Fruit fly (Drosophila melanogaster) whole organism, embryonic: ENCODE measurements around the gene serp.

Experiments
- Bdp1 ChIP-seq: fragments of 200-800 bp; sonication (Bioruptor generic); optimal IDR thresholded peaks from 3 replicates; lab custom pipeline; 2016; ENCODE audit warnings: missing biosample characterization, missing genetic modification characterization
- Blimp-1 ChIP-seq: fragments of 200-800 bp; sonication (Bioruptor generic); optimal IDR thresholded peaks from 3 replicates; lab custom pipeline; 2018; ENCODE audit warnings: missing biosample characterization, missing genetic modification characterization, mild to moderate bottlenecking, moderate library complexity, missing genetic modification reagents
- CG10274 ChIP-seq: fragments of 200-800 bp; sonication (Bioruptor generic); optimal IDR thresholded peaks from 3 replicates; lab custom pipeline; 2017; ENCODE audit warnings: missing biosample characterization, mild to moderate bottlenecking, missing genetic modification characterization
- CG10431 ChIP-seq: fragments of 200-800 bp; sonication (Bioruptor generic); optimal IDR thresholded peaks from 3 replicates; lab custom pipeline; 2018; ENCODE audit warnings: missing biosample characterization, mild to moderate bottlenecking, missing genetic modification characterization
- CG10979 ChIP-seq: fragments of 200-800 bp; sonication (Bioruptor generic); optimal IDR thresholded peaks from 2 replicates; lab custom pipeline; 2018; ENCODE audit warnings: missing biosample characterization, mild to moderate bottlenecking, missing genetic modification characterization, moderate library complexity
- CG11504 ChIP-seq: fragments of 200-800 bp; sonication (Bioruptor generic); optimal IDR thresholded peaks from 3 replicates; lab custom pipeline; 2019; ENCODE audit warnings: missing biosample characterization, mild to moderate bottlenecking, missing genetic modification characterization, moderate library complexity
- CG12219 ChIP-seq: fragments of 200-800 bp; sonication (Bioruptor generic); optimal IDR thresholded peaks from 3 replicates; lab custom pipeline; 2018; ENCODE audit warnings: missing biosample characterization, mild to moderate bottlenecking, missing genetic modification characterization
- CG12236 ChIP-seq: fragments of 200-800 bp; sonication (Bioruptor generic); optimal IDR thresholded peaks from 2 replicates; lab custom pipeline; 2016; ENCODE audit warnings: missing biosample characterization, missing genetic modification characterization
- CG15073 ChIP-seq: fragments of 200-800 bp; sonication (Bioruptor generic); optimal IDR thresholded peaks from 2 replicates; lab custom pipeline; 2016; ENCODE audit warnings: missing biosample characterization, missing genetic modification characterization
- CG15269 ChIP-seq: fragments of 200-800 bp; sonication (Bioruptor generic); optimal IDR thresholded peaks from 2 replicates; lab custom pipeline; 2018; ENCODE audit warnings: missing biosample characterization, mild to moderate bottlenecking, missing genetic modification characterization, moderate library complexity
- CG17568 ChIP-seq: fragments of 200-800 bp; sonication (Bioruptor generic); optimal IDR thresholded peaks from 2 replicates; lab custom pipeline; 2018; ENCODE audit warnings: missing biosample characterization, mild to moderate bottlenecking, missing genetic modification characterization, moderate library complexity
- CG18599 ChIP-seq: fragments of 200-800 bp; sonication (Bioruptor generic); optimal IDR thresholded peaks from 3 replicates; lab custom pipeline; 2017; ENCODE audit warnings: missing biosample characterization, missing genetic modification characterization, mild to moderate bottlenecking, moderate library complexity, missing genetic modification reagents
- CG18764 ChIP-seq: fragments of 200-800 bp; sonication (Bioruptor generic); optimal IDR thresholded peaks from 3 replicates; lab custom pipeline; 2016; ENCODE audit warnings: missing biosample characterization, missing genetic modification characterization
- CG30020 ChIP-seq: fragments of 200-800 bp; optimal IDR thresholded peaks from 2 replicates; lab custom pipeline; 2019; ENCODE audit warnings: missing biosample characterization, mild to moderate bottlenecking, missing genetic modification characterization, moderate library complexity
- CG6654 ChIP-seq: fragments of 200-800 bp; sonication (Bioruptor generic); optimal IDR thresholded peaks from 2 replicates; lab custom pipeline; 2017; ENCODE audit warnings: missing biosample characterization, mild to moderate bottlenecking, missing genetic modification characterization
- CG6813 ChIP-seq: fragments of 200-800 bp; sonication (Bioruptor generic); optimal IDR thresholded peaks from 2 replicates; lab custom pipeline; 2017; ENCODE audit warnings: missing biosample characterization, missing genetic modification characterization, mild to moderate bottlenecking, moderate library complexity, missing genetic modification reagents
- CG8281 ChIP-seq: fragments of 200-800 bp; sonication (Bioruptor generic); optimal IDR thresholded peaks from 2 replicates; lab custom pipeline; 2018; ENCODE audit warnings: missing biosample characterization, mild to moderate bottlenecking, missing genetic modification characterization, moderate library complexity
- CG8359 ChIP-seq: fragments of 200-800 bp; sonication (Bioruptor generic); optimal IDR thresholded peaks from 2 replicates; lab custom pipeline; 2017; ENCODE audit warnings: missing biosample characterization, mild to moderate bottlenecking, missing genetic modification characterization, borderline replicate concordance
- CoRest ChIP-seq: fragments of 200-800 bp; sonication (Bioruptor generic); optimal IDR thresholded peaks from 3 replicates; lab custom pipeline; 2018; ENCODE audit warnings: missing biosample characterization, mild to moderate bottlenecking, missing genetic modification characterization, moderate library complexity
- D19B ChIP-seq: fragments of 200-800 bp; sonication (Bioruptor generic); optimal IDR thresholded peaks from 2 replicates; lab custom pipeline; 2017; ENCODE audit warnings: missing biosample characterization, mild to moderate bottlenecking, missing genetic modification characterization
- Ets65A ChIP-seq: fragments of 200-800 bp; sonication (Bioruptor generic); peaks from one replicate; lab custom pipeline; 2016; ENCODE audit warnings: missing biosample characterization, missing genetic modification characterization
- GATAe ChIP-seq: fragments of 200-800 bp; sonication (Bioruptor generic); conservative IDR thresholded peaks from 2 replicates; pipeline ENCODE4 v1.3.6; 2022; ENCODE audit warnings: missing biosample characterization, missing genetic modification characterization
- Gug ChIP-seq: fragments of 200-800 bp; sonication (Bioruptor generic); IDR thresholded peaks from 4 replicates; pipeline ENCODE4 v1.3.6; 2022; ENCODE audit warnings: missing biosample characterization, missing genetic modification characterization
- Hr78 ChIP-seq, 2 experiments: fragments of 200-800 bp in 1 of 2; fragments of >200 bp in 1 of 2; sonication (Bioruptor generic) in 1 of 2; optimal IDR thresholded peaks; 2 replicates each; lab custom pipeline; 2017 to 2019; ENCODE audit warnings: missing biosample characterization in 2 of 2, missing genetic modification characterization in 2 of 2, mild to moderate bottlenecking in 1 of 2, moderate library complexity in 1 of 2
- MBD-R2 ChIP-seq: fragments of 200-800 bp; sonication (Bioruptor generic); IDR thresholded peaks from 2 replicates; pipeline ENCODE4 v1.3.6; 2022; ENCODE audit warnings: missing biosample characterization, missing genetic modification characterization
- Myb ChIP-seq: fragments of 200-800 bp; sonication (Bioruptor generic); optimal IDR thresholded peaks from 2 replicates; lab custom pipeline; 2016; ENCODE audit warnings: missing biosample characterization, missing genetic modification characterization
- Oli ChIP-seq: fragments of 200-800 bp; sonication (Bioruptor generic); optimal IDR thresholded peaks from 2 replicates; lab custom pipeline; 2018; ENCODE audit warnings: missing biosample characterization, mild to moderate bottlenecking, missing genetic modification characterization, moderate library complexity
- PHDP ChIP-seq: fragments of 200-800 bp; sonication (Bioruptor generic); optimal IDR thresholded peaks from 3 replicates; lab custom pipeline; 2018; ENCODE audit warnings: missing biosample characterization, mild to moderate bottlenecking, missing genetic modification characterization, moderate library complexity
- Sox102F ChIP-seq: fragments of 200-800 bp; sonication (Bioruptor generic); optimal IDR thresholded peaks from 2 replicates; lab custom pipeline; 2018; ENCODE audit warnings: missing biosample characterization, mild to moderate bottlenecking, missing genetic modification characterization, moderate library complexity
- Stat92E ChIP-seq, 3 experiments: fragments of >200 bp in 2 of 3; fragments of 200-800 bp in 1 of 3; sonication (Bioruptor generic) in 1 of 3; optimal IDR thresholded peaks; 2 replicates each; lab custom pipeline; 2017 to 2019; ENCODE audit warnings: missing biosample characterization in 3 of 3, missing genetic modification characterization in 3 of 3, mild to moderate bottlenecking in 1 of 3, moderate library complexity in 1 of 3
- cad ChIP-seq: fragments of >200 bp; optimal IDR thresholded peaks from 2 replicates; lab custom pipeline; 2017; ENCODE audit warnings: missing biosample characterization, missing genetic modification characterization
- cas ChIP-seq: fragments of 200-800 bp; sonication (Bioruptor generic); IDR thresholded peaks from 2 replicates; pipeline ENCODE4 v1.3.6; 2022; ENCODE audit warnings: missing biosample characterization, missing genetic modification characterization
- chif ChIP-seq, 2 experiments: fragments of 200-800 bp; sonication (Bioruptor generic); optimal IDR thresholded peaks; 3 replicates each; lab custom pipeline; 2016; ENCODE audit warnings: missing biosample characterization in 2 of 2, missing genetic modification characterization in 2 of 2
- cwo ChIP-seq: fragments of 200-800 bp; sonication (Bioruptor generic); optimal IDR thresholded peaks from 3 replicates; lab custom pipeline; 2017; ENCODE audit warnings: missing biosample characterization, missing genetic modification characterization, mild to moderate bottlenecking, moderate library complexity, missing genetic modification reagents
- da ChIP-seq: fragments of 200-800 bp; sonication (Bioruptor generic); optimal IDR thresholded peaks from 2 replicates; lab custom pipeline; 2016; ENCODE audit warnings: missing biosample characterization, missing genetic modification characterization
- dimm ChIP-seq: fragments of 200-800 bp; sonication (Bioruptor generic); IDR thresholded peaks from 2 replicates; pipeline ENCODE4 v1.3.6; 2022; ENCODE audit warnings: missing biosample characterization, missing genetic modification characterization
- esg ChIP-seq: fragments of 200-800 bp; sonication (Bioruptor generic); conservative IDR thresholded peaks from 2 replicates; pipeline ENCODE4 v1.3.6; 2022; ENCODE audit warnings: missing biosample characterization, missing genetic modification characterization
- ftz-f1 ChIP-seq: fragments of 200-800 bp; sonication (Bioruptor generic); optimal IDR thresholded peaks from 2 replicates; lab custom pipeline; 2016; ENCODE audit warnings: missing biosample characterization, missing genetic modification characterization
- h ChIP-seq: fragments of >200 bp; optimal IDR thresholded peaks from 2 replicates; lab custom pipeline; 2017
- lbe ChIP-seq: fragments of 200-800 bp; sonication (Bioruptor generic); optimal IDR thresholded peaks from 2 replicates; lab custom pipeline; 2016; ENCODE audit warnings: missing biosample characterization, mild to moderate bottlenecking, missing genetic modification characterization
- lov ChIP-seq, 2 experiments: fragments of 200-800 bp in 1 of 2; fragments of >200 bp in 1 of 2; sonication (Bioruptor generic) in 1 of 2; IDR thresholded peaks in 1 of 2; optimal IDR thresholded peaks in 1 of 2; 2 replicates in 1 of 2; 3 replicates in 1 of 2; pipeline versions ENCODE4 v1.3.6 to Lab custom; 2017 to 2022; ENCODE audit warnings: missing biosample characterization in 1 of 2, missing genetic modification characterization in 1 of 2
- mam ChIP-seq: fragments of 200-800 bp; sonication (Bioruptor generic); optimal IDR thresholded peaks from 3 replicates; lab custom pipeline; 2016; ENCODE audit warnings: missing biosample characterization, missing genetic modification characterization
- prd ChIP-seq, 3 experiments: fragments of >200 bp in 2 of 3; fragments of 200-800 bp in 1 of 3; sonication (Bioruptor generic) in 1 of 3; optimal IDR thresholded peaks in 2 of 3; IDR thresholded peaks in 1 of 3; 2 replicates in 2 of 3; 3 replicates in 1 of 3; pipeline versions ENCODE4 v1.3.6 to Lab custom; 2017 to 2022; ENCODE audit warnings: missing biosample characterization in 1 of 3, missing genetic modification characterization in 1 of 3
- row ChIP-seq: fragments of 200-800 bp; sonication (Bioruptor generic); IDR thresholded peaks from 3 replicates; pipeline ENCODE4 v1.3.6; 2022; ENCODE audit warnings: missing biosample characterization, missing genetic modification characterization
- ttk ChIP-seq: fragments of 200-800 bp; sonication (Bioruptor generic); IDR thresholded peaks from 2 replicates; pipeline ENCODE4 v2.1.2; 2022; ENCODE audit warnings: missing biosample characterization, missing genetic modification characterization
- vnd ChIP-seq: fragments of 200-800 bp; sonication (Bioruptor generic); IDR thresholded peaks from 3 replicates; pipeline ENCODE4 v1.3.6; 2022; ENCODE audit warnings: missing biosample characterization, missing genetic modification characterization; ENCODE audit not compliant: partially characterized antibody
- wdn ChIP-seq: fragments of 200-800 bp; sonication (Bioruptor generic); IDR thresholded peaks from 2 replicates; pipeline ENCODE4 v1.3.6; 2022; ENCODE audit warnings: missing biosample characterization, missing genetic modification characterization
- zen2 ChIP-seq: fragments of 200-800 bp; sonication (Bioruptor generic); IDR thresholded peaks from 3 replicates; pipeline ENCODE4 v1.3.6; 2022; ENCODE audit warnings: missing biosample characterization, missing genetic modification characterization; ENCODE audit not compliant: partially characterized antibody

Gene serp

DNA sequence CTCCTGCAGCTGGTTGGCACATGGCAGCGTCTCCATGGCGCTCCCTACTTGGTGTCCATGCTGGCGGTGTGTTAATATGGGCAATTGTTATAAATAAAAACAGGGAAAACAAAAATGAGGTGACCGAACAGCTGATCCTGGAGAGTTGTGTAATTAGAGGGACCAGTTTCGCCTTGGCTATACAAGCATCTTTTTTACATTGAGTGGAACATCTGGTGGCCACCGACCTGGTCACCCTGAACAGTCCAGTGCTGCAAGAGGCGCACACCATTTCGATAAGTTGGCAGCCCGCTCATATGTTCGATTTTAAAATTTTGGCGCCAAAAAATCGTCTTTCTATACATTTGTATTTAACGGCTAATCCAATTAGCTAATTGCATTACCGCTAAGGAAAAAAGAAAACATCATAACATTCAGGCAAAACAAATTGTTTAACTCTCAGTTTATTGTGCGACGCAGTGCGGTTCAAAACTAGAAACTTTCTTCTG, 20.6 kb downstream of the serp start, which contains the start of the genes CG8765 and Gbeta76C (continued):
- no peak for TF ChIP-seq lbe (GFP tag; lab: Kevin White, UChicago)
- peak; percentile 57; the same call in 2 of the 3 replicates for TF ChIP-seq row
- TF ChIP-seq ftz-f1 (GFP tag; lab: Kevin White, UChicago) = peak; percentile 70
- TF ChIP-seq GATAe (GFP tag; lab: Robert Waterston, UW) = no peak
- no peak for TF ChIP-seq CG10274 (GFP tag; lab: Kevin White, UChicago)
- TF ChIP-seq CG12219 (GFP tag; lab: Kevin White, UChicago) = no peak
- no peak for TF ChIP-seq lov (optimal IDR thresholded peaks at IDR 0.05; lab: Kevin White, UChicago)
- TF ChIP-seq lov (GFP tag; IDR thresholded peaks at IDR 0.05; lab: Robert Waterston, UW) = no peak
- TF ChIP-seq Ets65A (GFP tag; lab: Kevin White, UChicago) = peak; percentile 95
- TF ChIP-seq cad (GFP tag; lab: Kevin White, UChicago) = no peak
- TF ChIP-seq dimm (GFP tag; lab: Robert Waterston, UW) = no peak
- TF ChIP-seq Sox102F = no peak
- TF ChIP-seq Myb (GFP tag; lab: Kevin White, UChicago) = peak; percentile 93
- no peak for TF ChIP-seq CG6654 (GFP tag; lab: Kevin White, UChicago)
- no peak for TF ChIP-seq Bdp1 (GFP tag; lab: Kevin White, UChicago)
- TF ChIP-seq vnd (GFP tag; lab: Robert Waterston, UW) = no peak
- TF ChIP-seq CG17568 (GFP tag; lab: Kevin White, UChicago) = no peak
- no peak for TF ChIP-seq CG12236 (GFP tag; lab: Kevin White, UChicago)
- no peak for TF ChIP-seq CG18599 (GFP tag; lab: Kevin White, UChicago)
- TF ChIP-seq CG10431 (GFP tag; lab: Kevin White, UChicago) = no peak
- no peak for TF ChIP-seq Hr78 (GFP tag; optimal IDR thresholded peaks at IDR 0.05; lab: Kevin White, UChicago)
- peak in 1 of 3 experiments; percentile 77 for TF ChIP-seq Stat92E (GFP tag; optimal IDR thresholded peaks at IDR 0.05; lab: Kevin White, UChicago)
- no peak for TF ChIP-seq prd (optimal IDR thresholded peaks at IDR 0.05; lab: Kevin White, UChicago)
- TF ChIP-seq prd (GFP tag; IDR thresholded peaks at IDR 0.05; lab: Robert Waterston, UW) = no peak
- TF ChIP-seq PHDP (tag; lab: Kevin White, UChicago) = no peak
- no peak; the same call in 2 of the 3 replicates for TF ChIP-seq zen2 (GFP tag; lab: Robert Waterston, UW)
- no peak for TF ChIP-seq esg (GFP tag; lab: Robert Waterston, UW)
- TF ChIP-seq D19B (GFP tag; lab: Kevin White, UChicago) = no peak
- peak; percentile 38 to 54 for TF ChIP-seq chif (GFP tag; optimal IDR thresholded peaks at IDR 0.05; lab: Kevin White, UChicago)
- TF ChIP-seq CG11504 (tag; lab: Kevin White, UChicago) = no peak
- peak; percentile 66 for TF ChIP-seq mam
- peak; percentile 5 for TF ChIP-seq CG18764 (GFP tag; lab: Kevin White, UChicago)
- TF ChIP-seq CG10979 (tag; lab: Kevin White, UChicago) = peak; percentile 18
- no peak for TF ChIP-seq CG15269 (tag; lab: Kevin White, UChicago)
- TF ChIP-seq MBD-R2 (GFP tag; lab: Robert Waterston, UW) = peak; percentile 96
- TF ChIP-seq h = no peak
- TF ChIP-seq Blimp-1 (GFP tag; lab: Kevin White, UChicago) = no peak
- TF ChIP-seq da (GFP tag; lab: Kevin White, UChicago) = no peak
- TF ChIP-seq CG6813 = no peak
- TF ChIP-seq CG30020 = no peak
- 0 out of 2 replicates have a peak, but pooled peaks have one; percentile 20 for TF ChIP-seq cas (GFP tag; lab: Robert Waterston, UW)
- TF ChIP-seq CG8359 (GFP tag; lab: Kevin White, UChicago) = no peak
- TF ChIP-seq ttk (GFP tag; lab: Robert Waterston, UW) = no peak
- no peak for TF ChIP-seq Oli (tag; lab: Kevin White, UChicago)
- no peak for TF ChIP-seq cwo (GFP tag; lab: Kevin White, UChicago)
- no peak for TF ChIP-seq CG8281 (tag; lab: Kevin White, UChicago)
- no peak for TF ChIP-seq CG15073
- TF ChIP-seq Gug = no peak
- TF ChIP-seq CoRest (tag; lab: Kevin White, UChicago) = peak; percentile 38
- TF ChIP-seq wdn (GFP tag; lab: Robert Waterston, UW) = peak; percentile 30; the same call in 1 of the 2 replicates
